Worm (Caenorhabditis elegans): ENCODE results near the gene sru-23.

Gene sru-23

DNA sequence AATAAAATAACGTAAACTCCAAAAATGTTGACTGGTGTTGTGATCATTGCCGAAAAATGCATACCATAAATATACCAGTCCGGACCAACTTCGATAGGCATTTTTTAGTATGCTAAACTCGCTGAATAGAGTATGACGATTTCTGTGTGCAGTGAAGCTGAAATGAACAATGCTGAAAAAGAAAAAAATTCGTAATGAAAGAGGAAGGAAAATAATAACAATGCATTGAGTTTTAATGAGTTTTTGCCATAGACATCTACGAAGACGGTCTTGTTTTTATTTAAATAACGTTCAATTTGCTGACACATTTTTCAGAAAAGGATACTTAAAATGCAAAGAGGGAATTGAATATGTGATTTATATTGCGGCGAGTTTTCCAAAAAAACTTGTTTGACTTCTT is 4.8 kb downstream of the sru-23 start, which contains the start of gene sri-1:
TSS of gene sri-1 (minus strand) at position 101 of the 400 bp plus-strand sequence.
- TF ChIP-seq ttx-3 (tag; optimal IDR thresholded peaks at IDR 0.05) = no peak
- TF ChIP-seq ref-2 (tag; optimal IDR thresholded peaks at IDR 0.05) = no peak
- TF ChIP-seq lim-6 (tag; optimal IDR thresholded peaks at IDR 0.05) = no peak
- TF ChIP-seq pqm-1 (tag; optimal IDR thresholded peaks at IDR 0.05) = no peak
- no peak for TF ChIP-seq nfya-1 (tag; optimal IDR thresholded peaks at IDR 0.05)
- TF ChIP-seq lin-11 (tag; optimal IDR thresholded peaks at IDR 0.05) = no peak
- no peak for TF ChIP-seq eyg-1 (tag; optimal IDR thresholded peaks at IDR 0.05)
- TF ChIP-seq unc-42 (tag; optimal IDR thresholded peaks at IDR 0.05) = no peak
- TF ChIP-seq ceh-2 (tag; optimal IDR thresholded peaks at IDR 0.05) = no peak
- TF ChIP-seq ceh-31 (tag; optimal IDR thresholded peaks at IDR 0.05) = no peak
- no peak for TF ChIP-seq C08G9.2 (tag; optimal IDR thresholded peaks at IDR 0.05)
- no peak for TF ChIP-seq ama-1 (optimal IDR thresholded peaks at IDR 0.05)
- TF ChIP-seq pha-4 (tag; optimal IDR thresholded peaks at IDR 0.05) = no peak
- no peak for TF ChIP-seq ets-4 (tag; optimal IDR thresholded peaks at IDR 0.05)
- no peak for TF ChIP-seq ceh-22 (tag; optimal IDR thresholded peaks at IDR 0.05)
- TF ChIP-seq ceh-18 (tag; optimal IDR thresholded peaks at IDR 0.05) = no peak

- TF ChIP-seq fax-1 (tag; optimal IDR thresholded peaks at IDR 0.05) (no peak), hlh-6 (tag; optimal IDR thresholded peaks at IDR 0.05) (no peak)
These were observed 7.3 kb downstream of the sru-23 start, which contains the start of gene sri-2 for ce11 chrV:15965114-15965513. Gene sri-2 (minus strand): TSS chrV:15965214.

- TF ChIP-seq madf-2 (tag; optimal IDR thresholded peaks at IDR 0.05) (no peak), unc-55 (GFP tag; optimal IDR thresholded peaks at IDR 0.05) (no peak), hlh-15 (tag; optimal IDR thresholded peaks at IDR 0.05) (no peak), K09A11.1 (tag; optimal IDR thresholded peaks at IDR 0.05; ENCODE audit: insufficient read depth) (no peak), elt-4 (tag; optimal IDR thresholded peaks at IDR 0.05) (no peak), ceh-19 (GFP tag; optimal IDR thresholded peaks at IDR 0.05) (no peak), nfya-1 (tag; optimal IDR thresholded peaks at IDR 0.05) (no peak), fax-1 (tag; optimal IDR thresholded peaks at IDR 0.05) (no peak), ceh-45 (GFP tag; IDR thresholded peaks at IDR 0.05) (no peak), hlh-13 (GFP tag; optimal IDR thresholded peaks at IDR 0.05) (no peak), gmeb-2 (tag; optimal IDR thresholded peaks at IDR 0.05) (no peak), ceh-6 (GFP tag; optimal IDR thresholded peaks at IDR 0.05) (no peak), zip-5 (tag; optimal IDR thresholded peaks at IDR 0.05) (no peak), ceh-14 (tag; optimal IDR thresholded peaks at IDR 0.05) (no peak)
These were observed 12.9 kb downstream of the sru-23 start for ce11 chrV:15959456-15959855.

ce11 chrV:15957098-15957497 is 15.3 kb downstream of the sru-23 start, which contains the start of gene F36G9.3:
Gene F36G9.3 (plus strand): TSS chrV:15957398.
- TF ChIP-seq ttx-3 (tag; optimal IDR thresholded peaks at IDR 0.05) = no peak
- TF ChIP-seq ceh-2 (tag; optimal IDR thresholded peaks at IDR 0.05) = no peak
- no peak for TF ChIP-seq ceh-34 (tag; optimal IDR thresholded peaks at IDR 0.05)

ce11 chrV:15955497-15955896 is 16.9 kb downstream of the sru-23 start, which contains the start of gene srh-186:
Gene srh-186 (plus strand): TSS chrV:15955797.
- TF ChIP-seq unc-3 (GFP tag; conservative IDR thresholded peaks at IDR 0.05) = no peak
- TF ChIP-seq unc-3 (tag; optimal IDR thresholded peaks at IDR 0.05) = no peak
- TF ChIP-seq ceh-14 (tag; optimal IDR thresholded peaks at IDR 0.05) = no peak
- no peak for TF ChIP-seq pros-1 (tag; optimal IDR thresholded peaks at IDR 0.05)
- TF ChIP-seq nhr-232 (tag; optimal IDR thresholded peaks at IDR 0.05) = no peak
- no peak for TF ChIP-seq elt-4 (tag; optimal IDR thresholded peaks at IDR 0.05)
- no peak for TF ChIP-seq eyg-1 (tag; optimal IDR thresholded peaks at IDR 0.05)
- no peak for TF ChIP-seq ceh-22 (tag; optimal IDR thresholded peaks at IDR 0.05)
- no peak for TF ChIP-seq K02D7.2 (tag; optimal IDR thresholded peaks at IDR 0.05)
- TF ChIP-seq gmeb-2 (tag; optimal IDR thresholded peaks at IDR 0.05) = no peak
- TF ChIP-seq ceh-6 (GFP tag; optimal IDR thresholded peaks at IDR 0.05) = no peak
- no peak for TF ChIP-seq dmd-4 (tag; optimal IDR thresholded peaks at IDR 0.05; ENCODE audit: borderline replicate concordance)
- TF ChIP-seq hlh-15 (tag; optimal IDR thresholded peaks at IDR 0.05) = no peak
- TF ChIP-seq madf-2 (tag; optimal IDR thresholded peaks at IDR 0.05) = no peak
- TF ChIP-seq ceh-34 (tag; optimal IDR thresholded peaks at IDR 0.05) = no peak

Data from whole organism, late embryonic.